Fruit fly (Drosophila melanogaster): ENCODE data around the gene ppk14.

ppk14 gene

dm6 chr2L:6350984-6351808 lies 3.6 kb upstream of the ppk14 start, which contains the start of gene CG9498:
TSS of gene CG9498 (minus strand) at chr2L:6351034.
- TF ChIP-seq CG17801 (GFP tag; optimal IDR thresholded peaks at IDR 0.05; ENCODE audit: partially characterized antibody) = peak; percentile 9

DNA sequence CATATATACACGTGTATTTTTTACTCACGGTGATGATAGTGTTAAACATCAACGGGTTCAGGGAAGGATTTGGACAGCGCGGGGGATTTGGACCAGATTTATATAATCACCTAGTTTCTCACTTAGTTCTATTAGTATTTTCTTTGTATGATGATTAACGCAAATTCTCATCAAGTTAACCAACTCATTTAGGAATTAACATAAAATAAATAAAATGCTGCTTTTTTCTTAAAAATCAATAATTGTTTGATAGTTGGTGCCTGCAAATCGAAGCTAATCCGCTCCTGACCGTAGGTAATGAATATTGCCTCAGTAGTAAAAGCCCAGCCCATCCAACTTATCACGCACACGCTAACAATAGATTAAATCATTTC lies 3.0 kb upstream of the ppk14 start:
- peak; percentile 67 for TF ChIP-seq CG17801 (GFP tag; optimal IDR thresholded peaks at IDR 0.05; ENCODE audit: partially characterized antibody)

- no peak for TF ChIP-seq CG17801 (GFP tag; optimal IDR thresholded peaks at IDR 0.05; ENCODE audit: partially characterized antibody)
These were observed 525 bp upstream of the ppk14 start, which contains the start of gene ppk7 for dm6 chr2L:6354231-6354630. TSS of gene ppk7 (minus strand) at chr2L:6354331.

DNA sequence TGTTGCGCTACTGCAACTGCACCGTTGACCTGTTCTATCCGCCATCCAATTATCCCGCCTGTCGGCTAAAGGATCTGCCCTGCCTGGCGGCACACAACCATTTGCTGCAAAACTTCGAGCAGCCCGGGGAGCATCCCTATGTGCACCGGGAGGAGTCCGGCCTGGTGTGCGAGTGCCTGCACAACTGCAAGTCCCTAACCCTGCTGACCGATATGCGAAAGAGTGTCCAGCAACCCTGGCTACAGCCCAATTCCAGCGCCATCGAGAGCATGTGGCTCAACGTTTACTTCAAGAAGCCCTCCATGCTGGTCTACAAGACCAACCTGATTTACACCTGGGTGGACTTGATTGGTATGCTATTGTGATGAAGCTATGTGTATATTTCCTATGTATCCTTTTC lies 1.4 kb downstream of the ppk14 start:
- no peak for TF ChIP-seq CG17801 (GFP tag; optimal IDR thresholded peaks at IDR 0.05; ENCODE audit: partially characterized antibody)

dm6 chr2L:6356686-6357362 lies 2.1 kb downstream of the ppk14 start:
- TF ChIP-seq CG17801 (GFP tag; optimal IDR thresholded peaks at IDR 0.05; ENCODE audit: partially characterized antibody) = no peak

dm6 chr2L:6358218-6358617 lies 3.5 kb downstream of the ppk14 start, which contains the start of gene CG9500:
TSS of gene CG9500 (minus strand) at chr2L:6358318.
- TF ChIP-seq CG17801 (GFP tag; optimal IDR thresholded peaks at IDR 0.05; ENCODE audit: partially characterized antibody) = no peak

dm6 chr2L:6360059-6360458 lies 5.3 kb downstream of the ppk14 start:
- TF ChIP-seq CG17801 (GFP tag; optimal IDR thresholded peaks at IDR 0.05; ENCODE audit: partially characterized antibody) = no peak

dm6 chr2L:6366924-6367323 lies 12.2 kb downstream of the ppk14 start:
- TF ChIP-seq CG17801 (GFP tag; optimal IDR thresholded peaks at IDR 0.05; ENCODE audit: partially characterized antibody) = no peak

DNA sequence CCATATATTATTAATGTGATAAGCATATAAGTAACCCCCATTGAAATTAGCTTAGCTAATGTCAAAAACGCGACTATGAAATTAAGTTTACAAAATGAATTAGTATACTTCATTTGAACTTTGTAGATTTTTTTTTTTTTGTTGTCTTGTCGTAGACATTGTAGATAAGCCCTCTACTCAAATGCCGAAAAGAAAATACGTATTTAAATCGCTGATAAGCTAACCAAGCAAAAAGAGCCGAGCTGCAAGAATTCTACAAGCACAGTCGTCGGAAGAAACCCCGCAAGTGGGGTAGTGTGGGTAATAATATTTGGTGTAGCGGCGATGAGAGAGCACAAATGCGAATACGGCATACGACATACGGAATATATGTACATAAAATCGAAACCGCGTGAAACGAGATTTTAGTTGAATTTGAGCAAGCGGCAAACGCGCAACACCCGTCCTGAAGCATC lies 12.7 kb downstream of the ppk14 start, which contains the start of gene Nepl4:
TSS of gene Nepl4 (plus strand) at position 405 of the 455 bp plus-strand sequence.
- no peak for TF ChIP-seq CG17801 (GFP tag; optimal IDR thresholded peaks at IDR 0.05; ENCODE audit: partially characterized antibody)

dm6 chr2L:6369286-6369685 lies 14.5 kb downstream of the ppk14 start:
- no peak for TF ChIP-seq CG17801 (GFP tag; optimal IDR thresholded peaks at IDR 0.05; ENCODE audit: partially characterized antibody)

dm6 chr2L:6371025-6371641 lies 16.4 kb downstream of the ppk14 start:
- TF ChIP-seq CG17801 (GFP tag; optimal IDR thresholded peaks at IDR 0.05; ENCODE audit: partially characterized antibody) = no peak

- TF ChIP-seq CG17801 (GFP tag; optimal IDR thresholded peaks at IDR 0.05; ENCODE audit: partially characterized antibody) = no peak
These were observed 17.3 kb downstream of the ppk14 start, which contains the start of gene slam for dm6 chr2L:6372088-6372487. TSS of gene slam (plus strand) at chr2L:6372388.

- no peak for TF ChIP-seq CG17801 (GFP tag; optimal IDR thresholded peaks at IDR 0.05; ENCODE audit: partially characterized antibody)
These were observed 18.4 kb downstream of the ppk14 start for dm6 chr2L:6373141-6373540.

DNA sequence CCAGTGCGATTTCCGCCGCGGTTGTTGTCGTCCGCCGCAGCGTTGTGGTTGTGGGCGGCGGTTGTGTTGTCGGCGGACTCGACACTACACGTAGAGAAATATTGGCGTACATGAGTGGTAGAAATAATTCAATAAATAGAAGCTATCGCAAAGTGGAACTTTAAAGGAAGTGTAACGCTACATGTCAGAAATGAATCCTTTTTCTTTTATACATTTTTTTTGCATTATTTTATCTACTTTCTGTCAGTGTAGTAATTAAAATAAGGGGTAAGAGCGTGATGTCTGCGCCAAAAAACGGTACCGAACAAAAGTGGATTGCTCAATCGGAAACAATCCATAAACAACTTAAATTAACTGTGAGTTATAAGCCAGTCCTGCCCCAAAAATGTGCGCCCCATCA lies 24.4 kb downstream of the ppk14 start:
- no peak for TF ChIP-seq CG17801 (GFP tag; optimal IDR thresholded peaks at IDR 0.05; ENCODE audit: partially characterized antibody)

DNA sequence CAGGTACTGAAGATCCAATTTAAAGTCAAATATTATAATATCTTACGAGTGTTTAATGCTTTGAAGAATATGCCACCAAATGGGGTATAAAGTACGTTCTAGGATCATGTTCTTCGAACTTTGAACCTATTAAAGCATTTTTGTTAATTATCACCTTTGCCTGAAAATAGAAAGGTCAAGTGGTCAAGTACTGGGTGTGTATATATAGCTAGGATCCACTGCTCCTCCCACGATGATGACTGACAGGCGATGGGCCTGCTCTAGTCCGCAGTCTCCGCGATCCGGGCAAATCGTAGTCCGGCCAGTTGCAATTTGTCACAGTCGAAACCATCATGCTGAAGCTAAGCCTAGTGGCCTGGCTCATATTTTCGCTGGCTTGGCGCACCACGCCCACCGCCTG lies 26.2 kb downstream of the ppk14 start, which contains the start of gene Nepl5:
TSS of gene Nepl5 (plus strand) at position 301 of the 400 bp plus-strand sequence.
- TF ChIP-seq CG17801 (GFP tag; optimal IDR thresholded peaks at IDR 0.05; ENCODE audit: partially characterized antibody) = no peak

All from ovary, adult (tissue).